Worm (Caenorhabditis elegans) whole organism, late embryonic: ENCODE measurements around the gene cyp-25A3.

Source experiments
- F13H6.1 ChIP-seq: sonication (generic microtip); optimal IDR thresholded peaks from 2 replicates; lab custom pipeline; 2016; ENCODE audit warnings: missing genetic modification characterization, missing compliant biosample characterization
- K09A11.1 ChIP-seq: sonication (generic microtip); optimal IDR thresholded peaks from 2 replicates; lab custom pipeline; 2017; ENCODE audit warnings: antibody characterized with exemption, mild to moderate bottlenecking, missing genetic modification characterization, missing compliant biosample characterization; ENCODE audit not compliant: insufficient read depth
- T23F11.4 ChIP-seq: fragments of 200-800 bp; sonication (Bioruptor generic); optimal IDR thresholded peaks from 2 replicates; lab custom pipeline; 2018; ENCODE audit warnings: mild to moderate bottlenecking, missing genetic modification characterization, missing compliant biosample characterization
- Y22D7AL.16 ChIP-seq: sonication (generic microtip); optimal IDR thresholded peaks from 2 replicates; lab custom pipeline; 2016; ENCODE audit warnings: missing genetic modification characterization, missing compliant biosample characterization
- ahr-1 ChIP-seq: sonication (generic microtip); optimal IDR thresholded peaks from 2 replicates; lab custom pipeline; 2016; ENCODE audit warnings: missing genetic modification characterization, missing compliant biosample characterization
- ama-1 ChIP-seq: fragments of 150-350 bp; optimal IDR thresholded peaks from 2 replicates; lab custom pipeline; 2014
- ceh-14 ChIP-seq: sonication (generic microtip); optimal IDR thresholded peaks from 2 replicates; lab custom pipeline; 2016; ENCODE audit warnings: missing genotype, missing genetic modification characterization, missing compliant biosample characterization
- ceh-2 ChIP-seq: sonication (generic microtip); optimal IDR thresholded peaks from 2 replicates; lab custom pipeline; 2016; ENCODE audit warnings: missing genotype, missing genetic modification characterization, missing compliant biosample characterization
- ceh-22 ChIP-seq: sonication (generic microtip); optimal IDR thresholded peaks from 2 replicates; lab custom pipeline; 2017; ENCODE audit warnings: missing biosample characterization, missing genetic modification characterization
- ceh-24 ChIP-seq: sonication (generic microtip); optimal IDR thresholded peaks from 2 replicates; lab custom pipeline; 2016; ENCODE audit warnings: mild to moderate bottlenecking, missing genetic modification characterization, missing compliant biosample characterization
- ceh-30 ChIP-seq: fragments of 150-350 bp; optimal IDR thresholded peaks from 2 replicates; lab custom pipeline; 2014; ENCODE audit warnings: missing biosample characterization, missing genetic modification characterization
- ceh-31 ChIP-seq: sonication (generic microtip); optimal IDR thresholded peaks from 2 replicates; lab custom pipeline; 2016; ENCODE audit warnings: missing genetic modification characterization, missing compliant biosample characterization
- ceh-34 ChIP-seq: sonication (generic microtip); optimal IDR thresholded peaks from 2 replicates; lab custom pipeline; 2016; ENCODE audit warnings: mild to moderate bottlenecking, missing genetic modification characterization, missing compliant biosample characterization
- ceh-45 ChIP-seq: fragments of 200-800 bp; sonication (Bioruptor generic); IDR thresholded peaks from 2 replicates; pipeline ENCODE4 v1.3.6; 2022; ENCODE audit warnings: missing genetic modification reagents, missing genetic modification characterization, missing compliant biosample characterization
- ceh-48 ChIP-seq: sonication (generic microtip); optimal IDR thresholded peaks from 2 replicates; lab custom pipeline; 2016; ENCODE audit warnings: missing genetic modification characterization, inconsistent platforms, missing compliant biosample characterization
- dmd-4 ChIP-seq: sonication (generic microtip); optimal IDR thresholded peaks from 2 replicates; lab custom pipeline; 2016; ENCODE audit warnings: borderline replicate concordance, missing genetic modification characterization, missing compliant biosample characterization
- dve-1 ChIP-seq: sonication (generic microtip); optimal IDR thresholded peaks from 2 replicates; lab custom pipeline; 2017; ENCODE audit warnings: antibody characterized with exemption, mild to moderate bottlenecking, missing genetic modification characterization, missing compliant biosample characterization
- elt-2 ChIP-seq: sonication (generic microtip); optimal IDR thresholded peaks from 2 replicates; lab custom pipeline; 2016; ENCODE audit warnings: missing genetic modification reagents, missing genetic modification characterization, missing compliant biosample characterization
- elt-4 ChIP-seq: sonication (generic microtip); optimal IDR thresholded peaks from 2 replicates; lab custom pipeline; 2016; ENCODE audit warnings: missing genetic modification characterization, missing compliant biosample characterization
- eyg-1 ChIP-seq: sonication (generic microtip); optimal IDR thresholded peaks from 2 replicates; lab custom pipeline; 2016; ENCODE audit warnings: missing genotype, missing genetic modification characterization, missing compliant biosample characterization
- fax-1 ChIP-seq: sonication (generic microtip); optimal IDR thresholded peaks from 2 replicates; lab custom pipeline; 2016; ENCODE audit warnings: missing genotype, missing genetic modification characterization, missing compliant biosample characterization
- fkh-10 ChIP-seq: fragments of 150-350 bp; optimal IDR thresholded peaks from 2 replicates; lab custom pipeline; 2014; ENCODE audit warnings: missing biosample characterization, missing genetic modification reagents, missing genetic modification characterization
- gmeb-2 ChIP-seq: sonication (generic microtip); optimal IDR thresholded peaks from 2 replicates; lab custom pipeline; 2016; ENCODE audit warnings: missing genetic modification characterization, inconsistent platforms, missing compliant biosample characterization
- hlh-15 ChIP-seq: sonication (generic microtip); optimal IDR thresholded peaks from 2 replicates; lab custom pipeline; 2016; ENCODE audit warnings: missing genetic modification characterization, missing compliant biosample characterization
- hlh-30 ChIP-seq: sonication (generic microtip); optimal IDR thresholded peaks from 2 replicates; lab custom pipeline; 2017; ENCODE audit warnings: antibody characterized with exemption, missing genetic modification characterization, missing compliant biosample characterization; ENCODE audit not compliant: insufficient read depth
- hlh-6 ChIP-seq: sonication (generic microtip); optimal IDR thresholded peaks from 2 replicates; lab custom pipeline; 2016; ENCODE audit warnings: missing genotype, missing genetic modification characterization, missing compliant biosample characterization
- lim-6 ChIP-seq: sonication (generic microtip); optimal IDR thresholded peaks from 2 replicates; lab custom pipeline; 2016; ENCODE audit warnings: missing genetic modification characterization, missing compliant biosample characterization
- madf-2 ChIP-seq: sonication (generic microtip); optimal IDR thresholded peaks from 2 replicates; lab custom pipeline; 2017; ENCODE audit warnings: missing genetic modification characterization, missing compliant biosample characterization
- mec-3 ChIP-seq: sonication (generic microtip); optimal IDR thresholded peaks from 2 replicates; lab custom pipeline; 2016; ENCODE audit warnings: borderline replicate concordance, missing genetic modification characterization, missing compliant biosample characterization
- nfya-1 ChIP-seq: sonication (generic microtip); optimal IDR thresholded peaks from 2 replicates; lab custom pipeline; 2017; ENCODE audit warnings: missing genetic modification characterization, mild to moderate bottlenecking, missing compliant biosample characterization, antibody characterized with exemption, moderate library complexity
- nhr-11 ChIP-seq: fragments of 150-350 bp; optimal IDR thresholded peaks from 2 replicates; lab custom pipeline; 2014; ENCODE audit warnings: missing biosample characterization, missing genetic modification characterization
- odd-2 ChIP-seq: sonication (generic microtip); optimal IDR thresholded peaks from 2 replicates; lab custom pipeline; 2017; ENCODE audit warnings: antibody characterized with exemption, mild to moderate bottlenecking, missing genetic modification characterization, missing compliant biosample characterization
- pag-3 ChIP-seq: sonication (generic microtip); optimal IDR thresholded peaks from 2 replicates; lab custom pipeline; 2016; ENCODE audit warnings: missing compliant biosample characterization, missing genetic modification characterization, borderline replicate concordance
- pat-9 ChIP-seq: fragments of 200-800 bp; sonication (Bioruptor generic); optimal IDR thresholded peaks from 2 replicates; lab custom pipeline; 2018; ENCODE audit warnings: mild to moderate bottlenecking, missing genetic modification characterization, moderate library complexity, missing compliant biosample characterization
- pax-1 ChIP-seq: fragments of 150-350 bp; optimal IDR thresholded peaks from 2 replicates; lab custom pipeline; 2014; ENCODE audit warnings: missing biosample characterization, missing genetic modification characterization
- pha-2 ChIP-seq: sonication (generic microtip); optimal IDR thresholded peaks from 2 replicates; lab custom pipeline; 2017; ENCODE audit warnings: mild to moderate bottlenecking, missing genetic modification characterization, missing compliant biosample characterization
- pha-4 ChIP-seq: fragments of 150-350 bp; optimal IDR thresholded peaks from 2 replicates; lab custom pipeline; 2018; ENCODE audit warnings: missing biosample characterization, missing genetic modification reagents, missing genetic modification characterization
- pros-1 ChIP-seq: fragments of 150-350 bp; optimal IDR thresholded peaks from 2 replicates; lab custom pipeline; 2014; ENCODE audit warnings: missing biosample characterization, missing genetic modification reagents, missing genetic modification characterization
- rnt-1 ChIP-seq: sonication (generic microtip); optimal IDR thresholded peaks from 2 replicates; lab custom pipeline; 2016; ENCODE audit warnings: missing genetic modification characterization, missing compliant biosample characterization
- sox-2 ChIP-seq: fragments of 200-800 bp; sonication (Bioruptor generic); IDR thresholded peaks from 2 replicates; pipeline ENCODE4 v1.3.6; 2022; ENCODE audit warnings: missing genetic modification reagents, missing genetic modification characterization, missing compliant biosample characterization
- syd-9 ChIP-seq: sonication (generic microtip); optimal IDR thresholded peaks from 2 replicates; lab custom pipeline; 2016; ENCODE audit warnings: mild to moderate bottlenecking, missing genetic modification characterization, moderate library complexity, missing compliant biosample characterization
- tbx-2 ChIP-seq: sonication (generic microtip); optimal IDR thresholded peaks from 2 replicates; lab custom pipeline; 2016; ENCODE audit warnings: missing genetic modification characterization, missing compliant biosample characterization
- tbx-7 ChIP-seq: sonication (generic microtip); optimal IDR thresholded peaks from 2 replicates; lab custom pipeline; 2016; ENCODE audit warnings: missing genotype, missing genetic modification characterization, missing compliant biosample characterization
- unc-42 ChIP-seq: sonication (generic microtip); optimal IDR thresholded peaks from 2 replicates; lab custom pipeline; 2016; ENCODE audit warnings: missing genotype, missing genetic modification characterization, missing compliant biosample characterization
- unc-55 ChIP-seq: sonication (generic microtip); optimal IDR thresholded peaks from 2 replicates; lab custom pipeline; 2017; ENCODE audit warnings: missing biosample characterization, missing genetic modification reagents, missing genetic modification characterization
- unc-86 ChIP-seq: sonication (generic microtip); optimal IDR thresholded peaks from 2 replicates; lab custom pipeline; 2016; ENCODE audit warnings: missing genetic modification characterization, missing compliant biosample characterization

Gene cyp-25A3

DNA sequence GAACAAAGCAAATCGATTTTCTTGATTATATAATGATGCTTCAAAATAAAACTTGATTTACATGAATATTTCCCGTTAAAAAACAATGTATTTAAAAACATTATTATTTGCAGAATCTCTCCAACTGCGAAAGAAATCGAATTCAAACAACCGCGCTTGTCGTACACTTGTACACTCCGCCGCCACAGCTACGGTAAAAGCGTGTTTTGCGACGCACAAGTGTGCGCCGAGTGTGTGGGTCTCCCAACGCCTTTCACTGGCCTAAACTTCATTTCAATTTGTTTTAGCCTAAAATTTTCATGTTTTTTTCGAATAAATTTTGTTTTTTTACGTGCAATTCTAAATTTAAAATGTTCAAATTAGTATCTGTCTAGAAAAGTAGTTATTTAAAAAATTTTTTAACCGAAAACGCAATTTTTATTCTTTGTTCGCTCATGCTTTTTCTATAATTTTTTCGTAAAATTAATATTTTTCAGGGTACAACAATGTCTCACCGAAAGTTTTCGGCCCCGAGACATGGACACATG lies 27.9 kb upstream of the cyp-25A3 start, which contains the start of gene rpl-3 (continued):
- TF ChIP-seq T23F11.4 (GFP tag; lab: Kevin White, UChicago) = peak; percentile 98
- TF ChIP-seq rnt-1 (tag; lab: Kevin White, UChicago) = peak; percentile 100
- TF ChIP-seq dmd-4 (tag; lab: Kevin White, UChicago) = peak; percentile 85
- peak; percentile 81 for TF ChIP-seq hlh-15 (tag; lab: Kevin White, UChicago)
- peak; percentile 96 for TF ChIP-seq K09A11.1
- TF ChIP-seq unc-55 (GFP tag; lab: Kevin White, UChicago) = peak; percentile 89
- peak; percentile 94 for TF ChIP-seq ahr-1 (tag; lab: Kevin White, UChicago)
- no peak for TF ChIP-seq ama-1
- peak; percentile 88 for TF ChIP-seq hlh-30
- TF ChIP-seq mec-3 = no peak
- TF ChIP-seq tbx-7 (tag; lab: Kevin White, UChicago) = peak; percentile 89
- peak; percentile 98 for TF ChIP-seq syd-9 (tag; lab: Kevin White, UChicago)
- peak; percentile 99 for TF ChIP-seq elt-2
- TF ChIP-seq ceh-2 (tag; lab: Kevin White, UChicago) = peak; percentile 94
- TF ChIP-seq dve-1 = peak; percentile 99
- TF ChIP-seq tbx-2 (tag; lab: Kevin White, UChicago) = peak; percentile 100
- peak; percentile 96 for TF ChIP-seq nhr-11 (tag; lab: Kevin White, UChicago)

DNA sequence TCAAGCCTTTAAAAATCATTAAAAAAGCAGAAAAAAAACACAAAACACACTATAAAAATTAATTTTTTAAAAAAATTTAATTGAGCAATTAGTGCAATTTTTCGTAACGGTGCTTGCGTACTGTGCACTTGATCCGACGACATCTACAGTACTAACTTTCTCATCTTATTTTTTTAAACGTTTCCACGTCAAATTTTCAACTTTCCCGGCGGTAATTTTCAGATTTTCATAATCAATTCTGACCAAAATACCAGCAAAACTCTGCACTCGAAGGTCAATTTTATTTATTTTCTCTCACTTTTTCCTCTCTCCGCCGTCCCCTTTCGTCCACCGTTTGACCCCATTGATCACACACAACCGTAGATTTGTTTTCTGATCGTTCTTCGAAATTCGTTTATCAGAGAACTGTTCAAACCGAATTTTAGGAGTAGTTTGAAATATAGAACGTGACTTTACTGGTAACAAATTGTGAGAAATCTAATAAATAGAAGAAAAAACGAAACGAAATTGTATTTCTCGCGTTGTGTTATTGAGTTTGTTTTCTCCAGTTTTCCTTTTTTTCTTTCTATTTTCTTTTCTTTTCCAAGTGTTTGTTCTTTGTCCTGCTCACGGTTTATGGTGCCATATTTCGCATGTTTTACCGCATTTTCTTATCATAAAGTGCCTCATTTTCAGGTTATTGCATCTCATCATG lies 24.4 kb upstream of the cyp-25A3 start, which contains the start of gene acs-19:
Gene acs-19, plus strand, starts transcription at position 676 of the 694 bp plus-strand sequence.
- TF ChIP-seq odd-2 (tag; lab: Kevin White, UChicago) = no peak
- no peak for TF ChIP-seq ceh-48 (tag; lab: Kevin White, UChicago)
- no peak for TF ChIP-seq mec-3
- no peak for TF ChIP-seq madf-2 (tag; lab: Kevin White, UChicago)
- no peak for TF ChIP-seq tbx-2 (tag; lab: Kevin White, UChicago)
- peak; percentile 83 for TF ChIP-seq unc-42 (tag; lab: Kevin White, UChicago)

DNA sequence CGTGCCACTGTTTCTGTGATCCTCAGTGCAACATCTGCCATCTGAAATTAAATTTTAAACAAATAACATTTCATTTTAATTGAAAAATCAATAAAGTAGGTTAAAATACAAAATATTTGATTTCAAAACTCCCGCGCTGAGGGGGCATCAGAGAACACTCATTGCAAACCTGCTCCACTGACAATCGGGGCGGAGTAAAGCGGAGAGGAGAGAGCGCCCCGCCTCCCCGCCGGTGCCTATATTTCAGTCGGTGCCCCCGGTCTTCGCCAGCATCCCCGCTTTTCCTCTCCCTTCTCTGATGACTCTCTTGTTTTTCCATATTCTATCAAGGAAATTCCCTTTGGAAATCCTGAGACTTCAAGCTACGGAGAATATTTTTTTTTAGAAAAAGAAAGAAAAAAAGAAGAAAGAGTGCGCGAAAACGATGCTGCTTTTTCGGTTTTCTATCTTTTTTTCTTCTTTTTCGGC lies 23.4 kb upstream of the cyp-25A3 start, which contains the start of gene brc-1:
Gene brc-1, minus strand, starts transcription at position 51 of the 468 bp plus-strand sequence.
- TF ChIP-seq tbx-7 (tag; lab: Kevin White, UChicago) (no peak), ceh-34 (tag; lab: Kevin White, UChicago) (peak; percentile 77), pat-9 (tag; lab: Kevin White, UChicago) (peak; percentile 8), ceh-48 (tag; lab: Kevin White, UChicago) (peak; percentile 49), fax-1 (tag; lab: Kevin White, UChicago) (no peak), tbx-2 (tag; lab: Kevin White, UChicago) (peak; percentile 68), hlh-6 (tag; lab: Kevin White, UChicago) (no peak), dve-1 (peak; percentile 57), ceh-24 (tag; lab: Kevin White, UChicago) (no peak), F13H6.1 (no peak), ceh-14 (tag; lab: Kevin White, UChicago) (peak; percentile 54), unc-55 (GFP tag; lab: Kevin White, UChicago) (peak; percentile 21), eyg-1 (tag; lab: Kevin White, UChicago) (no peak), ceh-45 (no peak), ceh-30 (tag; lab: Kevin White, UChicago) (peak; percentile 38), ceh-31 (tag; lab: Kevin White, UChicago) (peak; percentile 86), elt-2 (peak; percentile 17), pax-1 (tag; lab: Kevin White, UChicago) (peak; percentile 65), nfya-1 (peak; percentile 91), gmeb-2 (tag; lab: Kevin White, UChicago) (no peak), syd-9 (tag; lab: Kevin White, UChicago) (no peak), pha-2 (tag; lab: Kevin White, UChicago) (no peak), fkh-10 (GFP tag; lab: Kevin White, UChicago) (peak; percentile 13), pag-3 (tag; lab: Kevin White, UChicago) (no peak), lim-6 (tag; lab: Kevin White, UChicago) (no peak), pros-1 (tag; lab: Kevin White, UChicago) (peak; percentile 77), sox-2 (GFP tag; lab: Robert Waterston, UW) (no peak), T23F11.4 (GFP tag; lab: Kevin White, UChicago) (peak; percentile 28), unc-86 (tag; lab: Kevin White, UChicago) (peak; percentile 50), odd-2 (tag; lab: Kevin White, UChicago) (no peak), mec-3 (no peak), pha-4 (no peak), ceh-22 (tag; lab: Kevin White, UChicago) (no peak), Y22D7AL.16 (tag; lab: Kevin White, UChicago) (no peak), elt-4 (tag; lab: Kevin White, UChicago) (no peak)
